Fruit fly (Drosophila melanogaster) Kc167 (cell line): Measurements from ENCODE around the gene CG34136.

Experiments used
- Myc ChIP-seq: fragments of >200 bp; optimal IDR thresholded peaks from 2 replicates; lab custom pipeline; 2017; ENCODE audit warnings: missing external identifiers
- Sin3A ChIP-seq: fragments of >200 bp; optimal IDR thresholded peaks from 2 replicates; lab custom pipeline; 2018; ENCODE audit warnings: missing external identifiers
- h ChIP-seq: fragments of >200 bp; optimal IDR thresholded peaks from 3 replicates; lab custom pipeline; 2018; ENCODE audit warnings: missing external identifiers
- insv ChIP-seq: fragments of >200 bp; optimal IDR thresholded peaks from 3 replicates; lab custom pipeline; 2018; ENCODE audit warnings: missing external identifiers
- psq ChIP-seq: fragments of >200 bp; optimal IDR thresholded peaks from 2 replicates; lab custom pipeline; 2017; ENCODE audit warnings: missing external identifiers
- ttk ChIP-seq: sonication (Bioruptor generic); optimal IDR thresholded peaks from 2 replicates; lab custom pipeline; 2017; ENCODE audit warnings: missing external identifiers

DNA sequence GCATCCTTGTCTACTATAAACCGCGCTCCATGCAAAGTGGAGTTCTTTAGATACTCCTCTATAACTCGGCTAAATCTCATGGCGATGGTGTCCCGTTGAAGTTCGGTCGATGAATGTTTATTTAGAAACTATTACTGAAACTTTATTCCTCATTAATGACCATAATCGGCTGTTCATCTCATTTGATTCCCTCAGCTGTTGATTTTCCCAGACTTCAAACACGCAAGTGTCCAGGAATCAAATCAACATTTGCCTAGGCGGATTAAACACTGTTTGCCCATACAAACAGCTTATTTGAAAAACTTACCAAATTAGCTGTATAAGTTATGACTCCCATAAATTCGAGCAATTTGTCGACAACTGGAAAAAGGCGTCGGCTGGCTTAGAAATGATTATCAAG is 8.1 kb upstream of the CG34136 start, which contains the start of gene ppk13:
- TF ChIP-seq ttk (lab: Kevin White, UChicago) (no peak), psq (no peak), Myc (lab: Kevin White, UChicago) (no peak), insv (lab: Kevin White, UChicago) (no peak), h (lab: Kevin White, UChicago) (no peak), Sin3A (no peak)
